Fruit fly (Drosophila melanogaster): ENCODE results near the gene CG14020.

Gene CG14020

dm6 chr2L:5546518-5547287 is 29.2 kb downstream of the CG14020 start, which contains the start of gene Oscillin:
Gene Oscillin (plus strand): TSS chr2L:5547086.
- TF ChIP-seq psq (optimal IDR thresholded peaks at IDR 0.05) (no peak), ttk (optimal IDR thresholded peaks at IDR 0.05) (no peak), h (optimal IDR thresholded peaks at IDR 0.05) (no peak), insv (optimal IDR thresholded peaks at IDR 0.05) (no peak), Sin3A (optimal IDR thresholded peaks at IDR 0.05) (no peak), Myc (optimal IDR thresholded peaks at IDR 0.05) (no peak)

- TF ChIP-seq h (optimal IDR thresholded peaks at IDR 0.05) = no peak
- no peak for TF ChIP-seq psq (optimal IDR thresholded peaks at IDR 0.05)
- TF ChIP-seq ttk (optimal IDR thresholded peaks at IDR 0.05) = no peak
- TF ChIP-seq Myc (optimal IDR thresholded peaks at IDR 0.05) = no peak
- no peak for TF ChIP-seq Sin3A (optimal IDR thresholded peaks at IDR 0.05)
- no peak for TF ChIP-seq insv (optimal IDR thresholded peaks at IDR 0.05)
These were observed 29.8 kb downstream of the CG14020 start for dm6 chr2L:5547288-5547777.

- TF ChIP-seq insv (optimal IDR thresholded peaks at IDR 0.05) = no peak
- TF ChIP-seq h (optimal IDR thresholded peaks at IDR 0.05) = no peak
- no peak for TF ChIP-seq psq (optimal IDR thresholded peaks at IDR 0.05)
- TF ChIP-seq Myc (optimal IDR thresholded peaks at IDR 0.05) = no peak
- TF ChIP-seq Sin3A (optimal IDR thresholded peaks at IDR 0.05) = no peak
- no peak for TF ChIP-seq ttk (optimal IDR thresholded peaks at IDR 0.05)
These were observed 33.2 kb downstream of the CG14020 start, which contains the start of gene CG14014 for dm6 chr2L:5550735-5551134. Gene CG14014 (minus strand): TSS chr2L:5550835.

- TF ChIP-seq h (optimal IDR thresholded peaks at IDR 0.05) = no peak
- TF ChIP-seq insv (optimal IDR thresholded peaks at IDR 0.05) = no peak
- no peak for TF ChIP-seq Sin3A (optimal IDR thresholded peaks at IDR 0.05)
- no peak for TF ChIP-seq ttk (optimal IDR thresholded peaks at IDR 0.05)
- no peak for TF ChIP-seq psq (optimal IDR thresholded peaks at IDR 0.05)
- no peak for TF ChIP-seq Myc (optimal IDR thresholded peaks at IDR 0.05)
These were observed 34.0 kb downstream of the CG14020 start, which contains the start of gene CG18269 for dm6 chr2L:5551538-5551937. Gene CG18269 (plus strand): TSS chr2L:5551838.

dm6 chr2L:5553750-5554149 is 36.2 kb downstream of the CG14020 start, which contains the start of the genes CG14013 and CG14017:
Gene CG14013 (minus strand): TSS chr2L:5553850.
Gene CG14017 (plus strand): TSS chr2L:5553897.
- TF ChIP-seq Sin3A (optimal IDR thresholded peaks at IDR 0.05) = no peak
- TF ChIP-seq insv (optimal IDR thresholded peaks at IDR 0.05) = no peak
- no peak for TF ChIP-seq Myc (optimal IDR thresholded peaks at IDR 0.05)
- TF ChIP-seq ttk (optimal IDR thresholded peaks at IDR 0.05) = no peak
- TF ChIP-seq psq (optimal IDR thresholded peaks at IDR 0.05) = no peak
- no peak for TF ChIP-seq h (optimal IDR thresholded peaks at IDR 0.05)

dm6 chr2L:5554818-5555217 is 37.3 kb downstream of the CG14020 start, which contains the start of gene GluRIIA:
Gene GluRIIA (plus strand): TSS chr2L:5555072.
- no peak for TF ChIP-seq h (optimal IDR thresholded peaks at IDR 0.05)
- no peak for TF ChIP-seq ttk (optimal IDR thresholded peaks at IDR 0.05)
- TF ChIP-seq psq (optimal IDR thresholded peaks at IDR 0.05) = no peak
- TF ChIP-seq Sin3A (optimal IDR thresholded peaks at IDR 0.05) = no peak
- no peak for TF ChIP-seq Myc (optimal IDR thresholded peaks at IDR 0.05)
- no peak for TF ChIP-seq insv (optimal IDR thresholded peaks at IDR 0.05)

dm6 chr2L:5558809-5559392 is 41.4 kb downstream of the CG14020 start, which contains the start of gene GluRIIB:
Gene GluRIIB (plus strand): TSS chr2L:5559342.
- TF ChIP-seq ttk (optimal IDR thresholded peaks at IDR 0.05) = no peak
- no peak for TF ChIP-seq Sin3A (optimal IDR thresholded peaks at IDR 0.05)
- no peak for TF ChIP-seq Myc (optimal IDR thresholded peaks at IDR 0.05)
- TF ChIP-seq psq (optimal IDR thresholded peaks at IDR 0.05) = no peak
- no peak for TF ChIP-seq insv (optimal IDR thresholded peaks at IDR 0.05)
- TF ChIP-seq h (optimal IDR thresholded peaks at IDR 0.05) = no peak

- TF ChIP-seq h (optimal IDR thresholded peaks at IDR 0.05) = no peak
- TF ChIP-seq Sin3A (optimal IDR thresholded peaks at IDR 0.05) = no peak
- no peak for TF ChIP-seq ttk (optimal IDR thresholded peaks at IDR 0.05)
- TF ChIP-seq psq (optimal IDR thresholded peaks at IDR 0.05) = no peak
These were observed 49.6 kb downstream of the CG14020 start for dm6 chr2L:5567103-5567502.
